Worm (Caenorhabditis elegans) whole organism, midembryonic: ENCODE data around the gene mrpl-21.

ENCODE experiments used
- med-1 ChIP-seq: sonication (generic microtip); optimal IDR thresholded peaks from 2 replicates; lab custom pipeline; 2017; ENCODE audit warnings: missing genetic modification characterization, mild to moderate bottlenecking, missing compliant biosample characterization, antibody characterized with exemption, missing genetic modification reagents; ENCODE audit not compliant: insufficient read depth
- ref-1 ChIP-seq: fragments of 200-800 bp; sonication (Bioruptor generic); conservative IDR thresholded peaks from 2 replicates; pipeline ENCODE4 v1.3.6; 2022; ENCODE audit warnings: missing genetic modification reagents, missing genetic modification characterization, missing compliant biosample characterization
- ztf-23 ChIP-seq: fragments of 200-800 bp; sonication (Bioruptor generic); IDR thresholded peaks from 2 replicates; pipeline ENCODE4 v1.3.6; 2022; ENCODE audit warnings: missing genetic modification reagents, missing genetic modification characterization, missing compliant biosample characterization

- TF ChIP-seq ref-1 (GFP tag; lab: Robert Waterston, UW) (no peak), med-1 (GFP tag; lab: Kevin White, UChicago) (no peak), ztf-23 (GFP tag; lab: Robert Waterston, UW) (no peak)
Measured at ce11 chrIII:4263048-4263447, 19.7 kb upstream of the mrpl-21 start, which contains the start of gene T08A11.1.
